Worm (Caenorhabditis elegans) whole organism, L1 larva: Measurements from ENCODE around the gene ssr-2.

Experiments used
- C04F5.9 ChIP-seq: sonication (generic microtip); optimal IDR thresholded peaks from 2 replicates; lab custom pipeline; 2016; ENCODE audit warnings: missing genetic modification characterization, missing compliant biosample characterization
- C16A3.4 ChIP-seq: fragments of 150-350 bp; optimal IDR thresholded peaks from 2 replicates; lab custom pipeline; 2014; ENCODE audit warnings: missing biosample characterization, missing genetic modification characterization
- aha-1 ChIP-seq: fragments of 150-350 bp; optimal IDR thresholded peaks from 2 replicates; lab custom pipeline; 2014; ENCODE audit warnings: missing biosample characterization, missing genetic modification characterization
- alr-1 ChIP-seq: fragments of 200-800 bp; sonication (Bioruptor generic); optimal IDR thresholded peaks from 2 replicates; lab custom pipeline; 2018; ENCODE audit warnings: borderline replicate concordance, mild to moderate bottlenecking, missing genetic modification characterization, missing compliant biosample characterization
- ama-1 ChIP-seq: fragments of 150-350 bp; optimal IDR thresholded peaks from 2 replicates; lab custom pipeline; 2014
- ceh-63 ChIP-seq: fragments of 200-800 bp; sonication (Bioruptor generic); optimal IDR thresholded peaks from 2 replicates; lab custom pipeline; 2018; ENCODE audit warnings: mild to moderate bottlenecking, missing genetic modification characterization, missing compliant biosample characterization
- ceh-8 ChIP-seq: fragments of 200-800 bp; sonication (Bioruptor generic); optimal IDR thresholded peaks from 2 replicates; lab custom pipeline; 2018; ENCODE audit warnings: mild to moderate bottlenecking, missing genetic modification characterization, moderate library complexity, missing compliant biosample characterization
- ceh-82 ChIP-seq, 3 experiments: fragments of 150-350 bp in 1 of 3; sonication (generic microtip) in 2 of 3; optimal IDR thresholded peaks; 2 replicates each; lab custom pipeline; 2014 to 2017; ENCODE audit warnings: missing biosample characterization in 3 of 3, missing genetic modification characterization in 3 of 3
- ceh-88 ChIP-seq: fragments of 200-800 bp; sonication (Bioruptor generic); IDR thresholded peaks from 2 replicates; pipeline ENCODE4 v1.3.6; 2022; ENCODE audit warnings: missing genetic modification characterization, missing compliant biosample characterization
- ces-1 ChIP-seq: fragments of 150-350 bp; optimal IDR thresholded peaks from 2 replicates; lab custom pipeline; 2014; ENCODE audit warnings: missing biosample characterization, missing genetic modification reagents, missing genetic modification characterization
- dsc-1 ChIP-seq: sonication (generic microtip); optimal IDR thresholded peaks from 2 replicates; lab custom pipeline; 2016; ENCODE audit warnings: mild to moderate bottlenecking, missing genetic modification characterization, missing compliant biosample characterization
- efl-1 ChIP-seq, 4 experiments: fragments of 150-350 bp; optimal IDR thresholded peaks in 3 of 4; peaks in 1 of 4; 1 replicate in 1 of 4; 2 replicates in 3 of 4; lab custom pipeline; 2014; ENCODE audit warnings: missing biosample characterization in 2 of 4, missing genetic modification characterization in 2 of 4, missing genetic modification reagents in 2 of 4
- egl-13 ChIP-seq: sonication (generic microtip); optimal IDR thresholded peaks from 2 replicates; lab custom pipeline; 2016; ENCODE audit warnings: missing genotype, missing genetic modification reagents, missing genetic modification characterization, missing compliant biosample characterization
- ets-5 ChIP-seq: fragments of 200-800 bp; sonication (Bioruptor generic); IDR thresholded peaks from 2 replicates; pipeline ENCODE4 v1.3.6; 2022; ENCODE audit warnings: missing genetic modification characterization, missing compliant biosample characterization
- fkh-10 ChIP-seq: sonication (generic microtip); optimal IDR thresholded peaks from 2 replicates; lab custom pipeline; 2017; ENCODE audit warnings: missing biosample characterization, missing genetic modification reagents, missing genetic modification characterization
- fkh-8 ChIP-seq: sonication (generic microtip); optimal IDR thresholded peaks from 2 replicates; lab custom pipeline; 2016; ENCODE audit warnings: mild to moderate bottlenecking, missing genetic modification characterization, missing compliant biosample characterization
- fos-1 ChIP-seq: fragments of 150-350 bp; optimal IDR thresholded peaks from 2 replicates; lab custom pipeline; 2014; ENCODE audit warnings: missing biosample characterization, missing genetic modification characterization
- hlh-4 ChIP-seq: sonication (generic microtip); optimal IDR thresholded peaks from 2 replicates; lab custom pipeline; 2016; ENCODE audit warnings: mild to moderate bottlenecking, missing genetic modification characterization, missing compliant biosample characterization
- irx-1 ChIP-seq: sonication (generic microtip); optimal IDR thresholded peaks from 2 replicates; lab custom pipeline; 2016; ENCODE audit warnings: missing genetic modification characterization, missing compliant biosample characterization
- isw-1 ChIP-seq: fragments of 200-800 bp; sonication (Bioruptor generic); IDR thresholded peaks from 2 replicates; pipeline ENCODE4 v1.3.6; 2022; ENCODE audit warnings: missing genetic modification characterization, missing compliant biosample characterization
- jun-1 ChIP-seq: fragments of 150-350 bp; optimal IDR thresholded peaks from 2 replicates; lab custom pipeline; 2014; ENCODE audit warnings: missing biosample characterization, missing genetic modification reagents, missing genetic modification characterization
- lin-14 ChIP-seq: fragments of 200-800 bp; sonication (Bioruptor generic); optimal IDR thresholded peaks from 2 replicates; lab custom pipeline; 2018; ENCODE audit warnings: mild to moderate bottlenecking, missing genetic modification characterization, moderate library complexity, missing compliant biosample characterization
- lin-15B ChIP-seq: fragments of 150-350 bp; sonication (generic microtip); optimal IDR thresholded peaks from 3 replicates; lab custom pipeline; 2014; ENCODE audit warnings: missing biosample characterization, missing genetic modification characterization
- lin-35 ChIP-seq, 2 experiments: fragments of 150-350 bp; optimal IDR thresholded peaks; 2 replicates each; lab custom pipeline; 2014; ENCODE audit warnings: missing biosample characterization in 2 of 2, missing genetic modification characterization in 2 of 2, missing genetic modification reagents in 2 of 2
- lir-3 ChIP-seq: sonication (generic microtip); optimal IDR thresholded peaks from 2 replicates; lab custom pipeline; 2016; ENCODE audit warnings: mild to moderate bottlenecking, missing genetic modification characterization, moderate library complexity, missing compliant biosample characterization; ENCODE audit not compliant: poor library complexity
- lsy-2 ChIP-seq, 2 experiments: fragments of 150-350 bp; optimal IDR thresholded peaks; 2 replicates each; lab custom pipeline; 2014; ENCODE audit warnings: missing biosample characterization in 2 of 2, missing genetic modification characterization in 2 of 2
- mab-9 ChIP-seq: fragments of 200-800 bp; sonication (Bioruptor generic); IDR thresholded peaks from 2 replicates; pipeline ENCODE4 v1.3.6; 2022; ENCODE audit warnings: missing genetic modification reagents, missing genetic modification characterization, missing compliant biosample characterization
- mdl-1 ChIP-seq, 2 experiments: fragments of 150-350 bp; optimal IDR thresholded peaks; 2 replicates each; lab custom pipeline; 2014 to 2017; ENCODE audit warnings: missing biosample characterization in 2 of 2, missing genetic modification characterization in 2 of 2, inconsistent platforms in 1 of 2
- mep-1 ChIP-seq: fragments of 150-350 bp; optimal IDR thresholded peaks from 2 replicates; lab custom pipeline; 2014; ENCODE audit warnings: missing biosample characterization, missing genetic modification characterization
- nhr-19 ChIP-seq: fragments of 200-800 bp; sonication (Bioruptor generic); conservative IDR thresholded peaks from 2 replicates; pipeline ENCODE4 v1.3.6; 2022; ENCODE audit warnings: missing genetic modification characterization, missing compliant biosample characterization
- nhr-28 ChIP-seq: fragments of 150-350 bp; optimal IDR thresholded peaks from 2 replicates; lab custom pipeline; 2014; ENCODE audit warnings: missing biosample characterization, missing genetic modification characterization
- nhr-47 ChIP-seq: sonication (generic microtip); optimal IDR thresholded peaks from 2 replicates; lab custom pipeline; 2016; ENCODE audit warnings: mild to moderate bottlenecking, missing genetic modification characterization, moderate library complexity, missing compliant biosample characterization
- nhr-71 ChIP-seq: sonication (generic microtip); optimal IDR thresholded peaks from 2 replicates; lab custom pipeline; 2016; ENCODE audit warnings: mild to moderate bottlenecking, missing genetic modification characterization, moderate library complexity, missing compliant biosample characterization
- nhr-77 ChIP-seq: fragments of 150-350 bp; optimal IDR thresholded peaks from 2 replicates; lab custom pipeline; 2014; ENCODE audit warnings: missing biosample characterization, missing genetic modification characterization
- pax-3 ChIP-seq: fragments of 200-800 bp; sonication (Bioruptor generic); optimal IDR thresholded peaks from 2 replicates; lab custom pipeline; 2018; ENCODE audit warnings: mild to moderate bottlenecking, missing genetic modification characterization, moderate library complexity, missing compliant biosample characterization
- rnt-1 ChIP-seq: sonication (generic microtip); optimal IDR thresholded peaks from 2 replicates; lab custom pipeline; 2016; ENCODE audit warnings: mild to moderate bottlenecking, missing genetic modification characterization, moderate library complexity, missing compliant biosample characterization
- snu-23 ChIP-seq: sonication (generic microtip); optimal IDR thresholded peaks from 2 replicates; lab custom pipeline; 2016; ENCODE audit warnings: missing genetic modification characterization, missing compliant biosample characterization
- sptf-1 ChIP-seq: fragments of 150-350 bp; optimal IDR thresholded peaks from 2 replicates; lab custom pipeline; 2014; ENCODE audit warnings: missing biosample characterization, missing genetic modification characterization
- sup-37 ChIP-seq: fragments of 200-800 bp; sonication (Bioruptor generic); optimal IDR thresholded peaks from 2 replicates; lab custom pipeline; 2018; ENCODE audit warnings: mild to moderate bottlenecking, missing genetic modification characterization, missing compliant biosample characterization
- swsn-7 ChIP-seq: sonication (generic microtip); optimal IDR thresholded peaks from 2 replicates; lab custom pipeline; 2016; ENCODE audit warnings: missing genetic modification characterization, missing compliant biosample characterization
- tbx-2 ChIP-seq: sonication (generic microtip); optimal IDR thresholded peaks from 2 replicates; lab custom pipeline; 2016; ENCODE audit warnings: missing genetic modification characterization, missing compliant biosample characterization
- unc-62 ChIP-seq: fragments of 150-350 bp; optimal IDR thresholded peaks from 2 replicates; lab custom pipeline; 2014; ENCODE audit warnings: missing biosample characterization, missing genetic modification reagents, missing genetic modification characterization
- unc-86 ChIP-seq: sonication (generic microtip); optimal IDR thresholded peaks from 2 replicates; lab custom pipeline; 2016; ENCODE audit warnings: missing genetic modification characterization, missing compliant biosample characterization
- xbp-1 ChIP-seq: sonication (generic microtip); optimal IDR thresholded peaks from 2 replicates; lab custom pipeline; 2016; ENCODE audit warnings: missing genetic modification characterization, missing compliant biosample characterization
- ztf-11 ChIP-seq, 2 experiments: sonication (generic microtip); optimal IDR thresholded peaks; 2 replicates each; lab custom pipeline; 2016 to 2017; ENCODE audit warnings: missing genetic modification characterization in 2 of 2, missing biosample characterization in 1 of 2, missing compliant biosample characterization in 1 of 2
- ztf-4 ChIP-seq: fragments of 150-350 bp; optimal IDR thresholded peaks from 2 replicates; lab custom pipeline; 2014; ENCODE audit warnings: missing biosample characterization, missing genetic modification characterization

Gene ssr-2

DNA sequence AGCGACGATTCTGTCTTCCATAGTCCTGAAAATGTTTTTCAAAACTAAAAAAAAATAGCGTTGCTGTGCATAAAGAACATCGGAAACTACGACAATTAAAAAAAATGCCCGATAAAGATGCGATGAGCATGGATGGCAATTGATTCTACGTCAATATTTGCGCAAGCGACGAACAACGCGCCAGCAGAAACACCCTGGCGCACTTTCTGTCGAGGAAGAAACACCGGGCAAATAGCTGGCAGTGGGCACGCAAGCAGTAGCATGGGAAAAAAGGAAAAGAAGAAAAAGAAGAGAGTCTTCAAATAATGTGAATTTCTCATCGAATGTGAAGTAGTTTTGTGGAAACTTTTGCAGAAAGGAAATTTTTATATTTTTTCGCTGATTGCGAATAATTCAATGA lies 17.9 kb downstream of the ssr-2 start, which contains the start of gene C14A11.9 (continued):
- TF ChIP-seq nhr-47 (tag; lab: Kevin White, UChicago) (peak; percentile 97), sup-37 (GFP tag; lab: Kevin White, UChicago) (peak; percentile 68), alr-1 (tag; lab: Kevin White, UChicago) (no peak), hlh-4 (tag; lab: Kevin White, UChicago) (no peak), mab-9 (GFP tag; lab: Robert Waterston, UW) (peak; percentile 77), aha-1 (tag; lab: Kevin White, UChicago) (peak; percentile 64), ceh-88 (peak; percentile 70), dsc-1 (peak; percentile 95), ceh-63 (GFP tag; lab: Kevin White, UChicago) (no peak), ztf-11 (tag; optimal IDR thresholded peaks at IDR 0.05; lab: Kevin White, UChicago) (peak in 1 of 2 experiments; percentile 66), lsy-2 (tag; optimal IDR thresholded peaks at IDR 0.05; lab: Kevin White, UChicago) (peak; percentile 89 to 91), pax-3 (tag; lab: Kevin White, UChicago) (peak; percentile 82), xbp-1 (peak; percentile 90), nhr-28 (tag; lab: Kevin White, UChicago) (no peak), ama-1 (no peak), ztf-4 (tag; lab: Kevin White, UChicago) (peak; percentile 69), C04F5.9 (tag; lab: Kevin White, UChicago) (peak; percentile 71), rnt-1 (tag; lab: Kevin White, UChicago) (peak; percentile 96), unc-62 (no peak), lin-15B (tag; lab: Kevin White, UChicago) (peak; percentile 16), mdl-1 (tag; optimal IDR thresholded peaks at IDR 0.05; lab: Kevin White, UChicago) (peak in 1 of 2 experiments; percentile 87), mep-1 (tag; lab: Kevin White, UChicago) (peak; percentile 98), fos-1 (tag; lab: Kevin White, UChicago) (peak; percentile 89), ets-5 (no peak), irx-1 (tag; lab: Kevin White, UChicago) (peak; percentile 92), jun-1 (tag; lab: Kevin White, UChicago) (peak; percentile 92), ces-1 (GFP tag; lab: Kevin White, UChicago) (no peak), sptf-1 (tag; lab: Kevin White, UChicago) (no peak), tbx-2 (tag; lab: Kevin White, UChicago) (peak; percentile 96), nhr-19 (GFP tag; lab: Robert Waterston, UW) (peak; percentile 90), fkh-10 (peak; percentile 92), nhr-77 (tag; lab: Kevin White, UChicago) (peak; percentile 66)

DNA sequence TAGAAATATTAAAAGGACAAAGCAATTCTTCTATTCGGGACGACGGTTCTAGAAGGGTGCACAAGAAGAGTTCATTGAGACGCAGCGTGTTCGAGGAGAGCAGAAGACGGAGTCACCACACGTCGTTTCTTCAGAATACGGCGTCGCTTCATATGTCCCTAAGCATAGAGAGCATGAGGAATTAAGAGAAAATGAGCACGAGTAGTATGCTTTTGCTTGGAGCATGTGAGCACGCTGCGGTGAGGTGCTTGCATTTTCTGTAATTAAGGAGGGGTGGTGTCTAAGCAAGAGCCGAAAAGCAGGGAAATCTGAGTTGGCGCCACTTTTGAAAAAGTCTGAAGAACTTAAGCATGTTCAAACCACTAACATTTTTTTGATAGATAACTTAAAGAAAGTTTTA lies 20.2 kb downstream of the ssr-2 start, which contains the start of gene C14A11.5:
TSS of gene C14A11.5 (minus strand) at position 139 of the 400 bp plus-strand sequence.
- TF ChIP-seq C16A3.4 (no peak), fkh-10 (peak; percentile 32), swsn-7 (tag; lab: Kevin White, UChicago) (peak; percentile 29), ceh-82 (tag; optimal IDR thresholded peaks at IDR 0.05; lab: Kevin White, UChicago) (peak in 1 of 3 experiments; percentile 32), snu-23 (GFP tag; lab: Kevin White, UChicago) (no peak), ceh-8 (GFP tag; lab: Kevin White, UChicago) (no peak), ceh-63 (GFP tag; lab: Kevin White, UChicago) (no peak), lin-35 (GFP tag; optimal IDR thresholded peaks at IDR 0.05; lab: Kevin White, UChicago) (peak in 1 of 2 experiments; percentile 12), egl-13 (tag; lab: Kevin White, UChicago) (peak; percentile 51), alr-1 (tag; lab: Kevin White, UChicago) (no peak), nhr-77 (tag; lab: Kevin White, UChicago) (no peak), nhr-71 (tag; lab: Kevin White, UChicago) (peak; percentile 65), jun-1 (tag; lab: Kevin White, UChicago) (no peak), unc-86 (tag; lab: Kevin White, UChicago) (peak; percentile 53), lin-14 (GFP tag; lab: Kevin White, UChicago) (peak; percentile 72), nhr-47 (tag; lab: Kevin White, UChicago) (peak; percentile 66), xbp-1 (peak; percentile 4), lir-3 (tag; lab: Kevin White, UChicago) (no peak), isw-1 (GFP tag; lab: Robert Waterston, UW) (no peak), efl-1 (optimal IDR thresholded peaks at IDR 0.05; lab: Kevin White, UChicago) (no peak), efl-1 (GFP tag; optimal IDR thresholded peaks at IDR 0.05 in 1 of 2; lab: Kevin White, UChicago) (peak in 1 of 2 experiments; percentile 12), dsc-1 (peak; percentile 13), fkh-8 (tag; lab: Kevin White, UChicago) (peak; percentile 94)
